Worm (Caenorhabditis elegans) whole organism, mixed stage, embryonic: ENCODE results near the gene Y76B12C.4.

Experiments
- elt-1 ChIP-seq: sonication (generic microtip); optimal IDR thresholded peaks from 2 replicates; lab custom pipeline; 2017; ENCODE audit warnings: missing genetic modification characterization, mild to moderate bottlenecking, missing compliant biosample characterization, antibody characterized with exemption, moderate library complexity, borderline replicate concordance; ENCODE audit not compliant: insufficient read depth
- elt-3 ChIP-seq: fragments of 150-350 bp; optimal IDR thresholded peaks from 2 replicates; lab custom pipeline; 2014; ENCODE audit warnings: missing biosample characterization, missing genetic modification characterization
- mab-5 ChIP-seq: fragments of 150-350 bp; optimal IDR thresholded peaks from 2 replicates; lab custom pipeline; 2014; ENCODE audit warnings: missing biosample characterization, missing genetic modification characterization
- mep-1 ChIP-seq: fragments of 150-350 bp; optimal IDR thresholded peaks from 2 replicates; lab custom pipeline; 2017; ENCODE audit warnings: missing biosample characterization, missing genetic modification reagents, missing genetic modification characterization, inconsistent platforms
- nhr-76 ChIP-seq: sonication (generic microtip); optimal IDR thresholded peaks from 2 replicates; lab custom pipeline; 2017; ENCODE audit warnings: missing biosample characterization, missing genetic modification characterization
- pha-4 ChIP-seq: fragments of 150-350 bp; optimal IDR thresholded peaks from 2 replicates; lab custom pipeline; 2018; ENCODE audit warnings: missing biosample characterization, missing genetic modification reagents, missing genetic modification characterization
- snpc-4 ChIP-seq: fragments of 150-350 bp; optimal IDR thresholded peaks from 2 replicates; lab custom pipeline; 2014; ENCODE audit warnings: missing biosample characterization, missing genetic modification characterization
- sptf-1 ChIP-seq: sonication (generic microtip); optimal IDR thresholded peaks from 2 replicates; lab custom pipeline; 2017; ENCODE audit warnings: mild to moderate bottlenecking, missing genetic modification characterization, moderate library complexity, missing compliant biosample characterization
- unc-39 ChIP-seq: fragments of 150-350 bp; optimal IDR thresholded peaks from 2 replicates; lab custom pipeline; 2014; ENCODE audit warnings: missing biosample characterization, missing genetic modification characterization
- unc-62 ChIP-seq: fragments of 150-350 bp; optimal IDR thresholded peaks from 2 replicates; lab custom pipeline; 2014; ENCODE audit warnings: missing biosample characterization, missing genetic modification reagents, missing genetic modification characterization
- zip-8 ChIP-seq: fragments of 150-350 bp; optimal IDR thresholded peaks from 2 replicates; lab custom pipeline; 2014; ENCODE audit warnings: missing biosample characterization, missing genetic modification characterization

DNA sequence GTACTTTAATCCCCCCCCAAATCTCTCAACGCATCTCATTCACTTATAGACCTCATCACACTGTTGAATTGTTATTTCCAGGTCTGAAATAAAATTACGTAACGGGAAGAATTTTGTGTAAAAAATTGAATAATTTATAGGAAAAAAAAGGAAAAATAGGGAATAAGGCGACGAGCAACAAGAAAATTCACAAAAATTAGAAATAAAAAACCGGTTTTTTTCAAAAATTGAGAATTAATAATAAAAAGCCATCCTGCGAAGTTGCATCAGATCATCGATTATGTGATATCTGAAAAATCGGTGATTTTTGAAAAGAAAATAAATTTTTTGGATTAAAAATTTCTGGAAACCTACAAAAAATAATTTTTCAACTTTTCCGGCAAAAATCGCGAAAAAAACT, 36.7 kb upstream of the Y76B12C.4 start:
- TF ChIP-seq elt-3 (tag; lab: Kevin White, UChicago) (no peak), pha-4 (tag; lab: Kevin White, UChicago) (no peak), sptf-1 (tag; lab: Kevin White, UChicago) (no peak), mab-5 (tag; lab: Kevin White, UChicago) (no peak), snpc-4 (no peak), unc-62 (no peak), unc-39 (tag; lab: Kevin White, UChicago) (no peak), elt-1 (no peak), nhr-76 (tag; lab: Kevin White, UChicago) (no peak), zip-8 (tag; lab: Kevin White, UChicago) (no peak), mep-1 (tag; lab: Kevin White, UChicago) (no peak)
